Fruit fly (Drosophila melanogaster) whole organism, embryonic: ENCODE measurements around the gene Seipin.

Source experiments
- Ada2b ChIP-seq: fragments of 200-800 bp; sonication (Bioruptor generic); IDR thresholded peaks from 2 replicates; pipeline ENCODE4 v1.3.6; 2022; ENCODE audit warnings: missing biosample characterization, missing genetic modification characterization
- Adf1 ChIP-seq: fragments of 200-800 bp; sonication (Bioruptor generic); IDR thresholded peaks from 2 replicates; pipeline ENCODE4 v1.3.6; 2022; ENCODE audit warnings: missing biosample characterization, missing genetic modification characterization
- Aef1 ChIP-seq: fragments of 200-800 bp; sonication (Bioruptor generic); IDR thresholded peaks from 3 replicates; pipeline ENCODE4 v1.3.6; 2022; ENCODE audit warnings: missing biosample characterization, missing genetic modification characterization
- CG10543 ChIP-seq: fragments of 200-800 bp; sonication (Bioruptor generic); optimal IDR thresholded peaks from 3 replicates; lab custom pipeline; 2017; ENCODE audit warnings: missing biosample characterization, mild to moderate bottlenecking, missing genetic modification characterization, moderate library complexity
- CG11696 ChIP-seq: fragments of 200-800 bp; sonication (Bioruptor generic); IDR thresholded peaks from 2 replicates; pipeline ENCODE4 v1.3.6; 2022; ENCODE audit warnings: missing biosample characterization, missing genetic modification characterization
- CG13624 ChIP-seq: fragments of 200-800 bp; sonication (Bioruptor generic); optimal IDR thresholded peaks from 2 replicates; lab custom pipeline; 2016; ENCODE audit warnings: missing biosample characterization, missing genetic modification characterization
- CG13775 ChIP-seq: fragments of 200-800 bp; sonication (Bioruptor generic); optimal IDR thresholded peaks from 3 replicates; lab custom pipeline; 2017; ENCODE audit warnings: missing biosample characterization, mild to moderate bottlenecking, missing genetic modification characterization
- CG13894 ChIP-seq: fragments of 200-800 bp; sonication (Bioruptor generic); optimal IDR thresholded peaks from 3 replicates; lab custom pipeline; 2018; ENCODE audit warnings: missing biosample characterization, mild to moderate bottlenecking, missing genetic modification characterization, moderate library complexity
- CG15269 ChIP-seq: fragments of 200-800 bp; sonication (Bioruptor generic); optimal IDR thresholded peaks from 2 replicates; lab custom pipeline; 2018; ENCODE audit warnings: missing biosample characterization, mild to moderate bottlenecking, missing genetic modification characterization, moderate library complexity
- CG15514 ChIP-seq: fragments of 200-800 bp; sonication (Bioruptor generic); optimal IDR thresholded peaks from 3 replicates; lab custom pipeline; 2017; ENCODE audit warnings: missing biosample characterization, missing genetic modification characterization, mild to moderate bottlenecking, moderate library complexity, missing genetic modification reagents
- CG1603 ChIP-seq: fragments of 200-800 bp; sonication (Bioruptor generic); optimal IDR thresholded peaks from 2 replicates; lab custom pipeline; 2019; ENCODE audit warnings: missing biosample characterization, mild to moderate bottlenecking, missing genetic modification characterization, moderate library complexity
- CG17328 ChIP-seq: fragments of 200-800 bp; sonication (Bioruptor generic); IDR thresholded peaks from 2 replicates; pipeline ENCODE4 v1.3.6; 2022; ENCODE audit warnings: missing biosample characterization, missing genetic modification characterization
- CG2889 ChIP-seq: fragments of 200-800 bp; sonication (Bioruptor generic); IDR thresholded peaks from 3 replicates; pipeline ENCODE4 v1.3.6; 2022; ENCODE audit warnings: missing biosample characterization, missing genetic modification characterization
- CG32532 ChIP-seq: fragments of 200-800 bp; sonication (Bioruptor generic); IDR thresholded peaks from 2 replicates; pipeline ENCODE4 v1.3.6; 2022; ENCODE audit warnings: missing biosample characterization, missing genetic modification characterization
- CG34376 ChIP-seq: fragments of 200-800 bp; sonication (Bioruptor generic); optimal IDR thresholded peaks from 2 replicates; lab custom pipeline; 2018; ENCODE audit warnings: missing biosample characterization, mild to moderate bottlenecking, missing genetic modification characterization
- CG42726 ChIP-seq: fragments of 200-800 bp; sonication (Bioruptor generic); IDR thresholded peaks from 2 replicates; pipeline ENCODE4 v1.3.6; 2022; ENCODE audit warnings: missing biosample characterization, missing genetic modification characterization; ENCODE audit not compliant: partially characterized antibody
- CG5953 ChIP-seq: fragments of 200-800 bp; sonication (Bioruptor generic); IDR thresholded peaks from 2 replicates; pipeline ENCODE4 v1.3.6; 2022; ENCODE audit warnings: missing biosample characterization, missing genetic modification characterization
- CG8478 ChIP-seq: fragments of >200 bp; optimal IDR thresholded peaks from 2 replicates; lab custom pipeline; 2018
- CG9797 ChIP-seq: fragments of 200-800 bp; sonication (Bioruptor generic); optimal IDR thresholded peaks from 3 replicates; lab custom pipeline; 2018; ENCODE audit warnings: missing biosample characterization, mild to moderate bottlenecking, missing genetic modification characterization
- CHES-1-like ChIP-seq: fragments of 200-800 bp; sonication (Bioruptor generic); optimal IDR thresholded peaks from 2 replicates; lab custom pipeline; 2016; ENCODE audit warnings: missing biosample characterization, missing genetic modification characterization
- Chrac-16 ChIP-seq: fragments of 200-800 bp; sonication (Bioruptor generic); optimal IDR thresholded peaks from 3 replicates; lab custom pipeline; 2016; ENCODE audit warnings: missing biosample characterization, missing genetic modification characterization
- Fer1 ChIP-seq: fragments of 200-800 bp; sonication (Bioruptor generic); optimal IDR thresholded peaks from 2 replicates; lab custom pipeline; 2017; ENCODE audit warnings: missing biosample characterization, mild to moderate bottlenecking, missing genetic modification characterization
- HmgZ ChIP-seq: fragments of 200-800 bp; sonication (Bioruptor generic); optimal IDR thresholded peaks from 2 replicates; lab custom pipeline; 2018; ENCODE audit warnings: missing biosample characterization, mild to moderate bottlenecking, missing genetic modification characterization
- MESR4 ChIP-seq: fragments of 200-800 bp; sonication (Bioruptor generic); optimal IDR thresholded peaks from 2 replicates; lab custom pipeline; 2018; ENCODE audit warnings: missing biosample characterization, mild to moderate bottlenecking, missing genetic modification characterization, moderate library complexity
- Neu2 ChIP-seq: fragments of 200-800 bp; sonication (Bioruptor generic); optimal IDR thresholded peaks from 3 replicates; lab custom pipeline; 2016; ENCODE audit warnings: missing biosample characterization, missing genetic modification characterization, borderline replicate concordance
- Rfx ChIP-seq: fragments of 200-800 bp; sonication (Bioruptor generic); IDR thresholded peaks from 2 replicates; pipeline ENCODE4 v1.3.6; 2022; ENCODE audit warnings: missing biosample characterization, missing genetic modification characterization
- Rx ChIP-seq: fragments of 200-800 bp; sonication (Bioruptor generic); IDR thresholded peaks from 2 replicates; pipeline ENCODE4 v1.3.6; 2022; ENCODE audit warnings: missing biosample characterization, missing genetic modification characterization
- Ssrp ChIP-seq: fragments of 200-800 bp; sonication (Bioruptor generic); optimal IDR thresholded peaks from 2 replicates; lab custom pipeline; 2018; ENCODE audit warnings: missing biosample characterization, mild to moderate bottlenecking, missing genetic modification characterization, moderate library complexity
- Xbp1 ChIP-seq: fragments of 200-800 bp; sonication (Bioruptor generic); optimal IDR thresholded peaks from 3 replicates; lab custom pipeline; 2016; ENCODE audit warnings: missing biosample characterization, mild to moderate bottlenecking, missing genetic modification characterization
- ara ChIP-seq: fragments of 200-800 bp; sonication (Bioruptor generic); IDR thresholded peaks from 2 replicates; pipeline ENCODE4 v1.3.6; 2022; ENCODE audit warnings: missing biosample characterization, missing genetic modification characterization
- cg ChIP-seq: fragments of 200-800 bp; sonication (Bioruptor generic); optimal IDR thresholded peaks from 3 replicates; lab custom pipeline; 2019; ENCODE audit warnings: missing biosample characterization, mild to moderate bottlenecking, missing genetic modification characterization, moderate library complexity
- dm ChIP-seq: fragments of 200-800 bp; sonication (Bioruptor generic); optimal IDR thresholded peaks from 3 replicates; lab custom pipeline; 2016; ENCODE audit warnings: missing biosample characterization, missing genetic modification characterization
- emc ChIP-seq: fragments of 200-800 bp; sonication (Bioruptor generic); optimal IDR thresholded peaks from 2 replicates; lab custom pipeline; 2016; ENCODE audit warnings: missing biosample characterization, missing genetic modification characterization
- ems ChIP-seq: fragments of 200-800 bp; sonication (Bioruptor generic); optimal IDR thresholded peaks from 3 replicates; lab custom pipeline; 2016; ENCODE audit warnings: missing biosample characterization, missing genetic modification characterization
- fu2 ChIP-seq: fragments of 200-800 bp; sonication (Bioruptor generic); optimal IDR thresholded peaks from 2 replicates; lab custom pipeline; 2016; ENCODE audit warnings: missing biosample characterization, missing genetic modification characterization
- gce ChIP-seq: fragments of 200-800 bp; sonication (Bioruptor generic); IDR thresholded peaks from 3 replicates; pipeline ENCODE4 v1.3.6; 2022; ENCODE audit warnings: missing biosample characterization, missing genetic modification characterization
- jumu ChIP-seq: fragments of 200-800 bp; sonication (Bioruptor generic); optimal IDR thresholded peaks from 3 replicates; lab custom pipeline; 2016; ENCODE audit warnings: missing biosample characterization, missing genetic modification characterization
- lab ChIP-seq: fragments of 200-800 bp; sonication (Bioruptor generic); optimal IDR thresholded peaks from 3 replicates; lab custom pipeline; 2017; ENCODE audit warnings: missing biosample characterization, missing genetic modification characterization, mild to moderate bottlenecking, moderate library complexity, missing genetic modification reagents
- mam ChIP-seq: fragments of 200-800 bp; sonication (Bioruptor generic); optimal IDR thresholded peaks from 3 replicates; lab custom pipeline; 2016; ENCODE audit warnings: missing biosample characterization, missing genetic modification characterization
- nom ChIP-seq: fragments of 200-800 bp; sonication (Bioruptor generic); optimal IDR thresholded peaks from 2 replicates; lab custom pipeline; 2017; ENCODE audit warnings: missing biosample characterization, missing genetic modification characterization, mild to moderate bottlenecking, moderate library complexity, missing genetic modification reagents
- ranshi ChIP-seq: fragments of 200-800 bp; sonication (Bioruptor generic); IDR thresholded peaks from 2 replicates; pipeline ENCODE4 v1.3.6; 2022; ENCODE audit warnings: missing biosample characterization, missing genetic modification characterization
- sd ChIP-seq: fragments of 200-800 bp; sonication (Bioruptor generic); optimal IDR thresholded peaks from 3 replicates; lab custom pipeline; 2018; ENCODE audit warnings: missing biosample characterization, mild to moderate bottlenecking, missing genetic modification characterization, moderate library complexity
- sens ChIP-seq: fragments of 200-800 bp; sonication (Bioruptor generic); peaks from one replicate; lab custom pipeline; 2016; ENCODE audit warnings: missing biosample characterization, missing genetic modification characterization
- sna ChIP-seq: fragments of 200-800 bp; sonication (Bioruptor generic); IDR thresholded peaks from 2 replicates; pipeline ENCODE4 v1.3.6; 2022; ENCODE audit warnings: missing biosample characterization, missing genetic modification characterization; ENCODE audit not compliant: partially characterized antibody
- sug ChIP-seq: fragments of 200-800 bp; optimal IDR thresholded peaks from 2 replicates; lab custom pipeline; 2019; ENCODE audit warnings: missing biosample characterization, mild to moderate bottlenecking, missing genetic modification characterization, moderate library complexity
- tio ChIP-seq: fragments of 200-800 bp; sonication (Bioruptor generic); optimal IDR thresholded peaks from 2 replicates; lab custom pipeline; 2017; ENCODE audit warnings: missing biosample characterization, missing genetic modification characterization, inconsistent platforms
- vvl ChIP-seq: fragments of 200-800 bp; sonication (Bioruptor generic); IDR thresholded peaks from 2 replicates; pipeline ENCODE4 v1.3.6; 2022; ENCODE audit warnings: missing biosample characterization, missing genetic modification characterization
- zfh2 ChIP-seq: fragments of 200-800 bp; sonication (Bioruptor generic); optimal IDR thresholded peaks from 2 replicates; lab custom pipeline; 2016; ENCODE audit warnings: missing biosample characterization, missing genetic modification characterization

Seipin gene

dm6 chrX:2588415-2589411 lies 30.9 kb upstream of the Seipin start, which contains the start of gene egh (continued):
- TF ChIP-seq ems (no peak), CG32532 (GFP tag; lab: Robert Waterston, UW) (peak; percentile 25; the same call in 1 of the 2 replicates), CG9797 (GFP tag; lab: Kevin White, UChicago) (peak; percentile 97), Chrac-16 (GFP tag; lab: Kevin White, UChicago) (peak; percentile 19), Aef1 (GFP tag; lab: Robert Waterston, UW) (peak; percentile 33; the same call in 1 of the 3 replicates), CG10543 (GFP tag; lab: Kevin White, UChicago) (peak; percentile 19), nom (GFP tag; lab: Kevin White, UChicago) (peak; percentile 80), ranshi (GFP tag; lab: Robert Waterston, UW) (0 out of 2 replicates have a peak, but pooled peaks have one; percentile 8), Ada2b (GFP tag; lab: Robert Waterston, UW) (peak; percentile 17; the same call in 1 of the 2 replicates), Rfx (GFP tag; lab: Robert Waterston, UW) (peak; percentile 23; the same call in 1 of the 2 replicates), CG15269 (tag; lab: Kevin White, UChicago) (no peak), CHES-1-like (GFP tag; lab: Kevin White, UChicago) (peak; percentile 14), emc (GFP tag; lab: Kevin White, UChicago) (peak; percentile 14), tio (GFP tag; lab: Kevin White, UChicago) (no peak), cg (GFP tag; lab: Kevin White, UChicago) (peak; percentile 92), ara (no peak), Xbp1 (no peak), lab (peak; percentile 57), CG11696 (GFP tag; lab: Robert Waterston, UW) (0 out of 2 replicates have a peak, but pooled peaks have one; percentile 20), zfh2 (GFP tag; lab: Kevin White, UChicago) (peak; percentile 34), Rx (GFP tag; lab: Robert Waterston, UW) (peak; percentile 15; the same call in 1 of the 2 replicates), sug (tag; lab: Kevin White, UChicago) (peak; percentile 34), CG1603 (tag; lab: Kevin White, UChicago) (peak; percentile 63), jumu (GFP tag; lab: Kevin White, UChicago) (peak; percentile 34), vvl (peak; percentile 21; the same call in 1 of the 2 replicates), MESR4 (GFP tag; lab: Kevin White, UChicago) (peak; percentile 80), CG15514 (GFP tag; lab: Kevin White, UChicago) (peak; percentile 76), CG5953 (GFP tag; lab: Robert Waterston, UW) (0 out of 2 replicates have a peak, but pooled peaks have one; percentile 32), Neu2 (GFP tag; lab: Kevin White, UChicago) (no peak), CG13894 (tag; lab: Kevin White, UChicago) (peak; percentile 3), CG17328 (GFP tag; lab: Robert Waterston, UW) (peak; percentile 54), CG42726 (GFP tag; lab: Robert Waterston, UW) (no peak), CG34376 (GFP tag; lab: Kevin White, UChicago) (peak; percentile 34), sd (tag; lab: Kevin White, UChicago) (peak; percentile 11), dm (GFP tag; lab: Kevin White, UChicago) (peak; percentile 20), CG13624 (GFP tag; lab: Kevin White, UChicago) (peak; percentile 5), gce (GFP tag; lab: Robert Waterston, UW) (0 out of 3 replicates have a peak, but pooled peaks have one; percentile 6), HmgZ (tag; lab: Kevin White, UChicago) (peak; percentile 41), CG8478 (lab: Kevin White, UChicago) (peak; percentile 70), Adf1 (GFP tag; lab: Robert Waterston, UW) (peak; percentile 35; the same call in 1 of the 2 replicates), mam (GFP tag; lab: Kevin White, UChicago) (peak; percentile 28), Ssrp (no peak), CG13775 (GFP tag; lab: Kevin White, UChicago) (peak; percentile 51), Fer1 (GFP tag; lab: Kevin White, UChicago) (no peak), sens (GFP tag; lab: Kevin White, UChicago) (peak; percentile 79), CG2889 (GFP tag; lab: Robert Waterston, UW) (0 out of 3 replicates have a peak, but pooled peaks have one; percentile 45), fu2 (no peak), sna (GFP tag; lab: Robert Waterston, UW) (0 out of 2 replicates have a peak, but pooled peaks have one; percentile 12)
